Fruit fly (Drosophila melanogaster): ENCODE results near the gene CG5282.

dm6 chr3L:20473021-20473799 is 47.3 kb upstream of the CG5282 start, which contains the start of the genes CG32428 and CG5969:
- TF ChIP-seq psq (optimal IDR thresholded peaks at IDR 0.05) (no peak), usp (GFP tag; optimal IDR thresholded peaks at IDR 0.05) (no peak), CG8478 (optimal IDR thresholded peaks at IDR 0.05) (no peak), pan (optimal IDR thresholded peaks at IDR 0.05) (no peak), EcR (GFP tag; optimal IDR thresholded peaks at IDR 0.05) (no peak)
